Worm (Caenorhabditis elegans): ENCODE results near the gene trxr-1.

Gene trxr-1

DNA sequence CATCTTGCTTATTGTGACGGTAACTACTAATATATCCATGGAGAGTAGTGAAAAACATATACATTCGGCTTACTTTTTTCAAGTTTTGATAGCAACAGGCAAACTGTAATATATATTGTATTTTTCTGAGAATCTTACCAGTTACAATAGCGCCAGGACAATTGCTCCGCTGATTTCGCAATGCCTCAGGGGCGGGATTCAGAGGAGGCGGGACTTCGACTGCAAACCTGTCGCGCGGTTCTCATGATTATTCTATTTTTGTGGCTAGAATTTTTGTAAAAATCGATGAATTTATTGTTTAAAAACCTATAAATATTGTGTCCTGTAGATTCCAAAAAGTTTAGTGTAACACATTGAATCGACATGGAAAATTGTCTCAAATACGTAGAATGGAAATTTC lies 19.3 kb downstream of the trxr-1 start:
- TF ChIP-seq lsy-2 (tag; optimal IDR thresholded peaks at IDR 0.05): no peak
- peak; percentile 20 for TF ChIP-seq mes-2 (tag; optimal IDR thresholded peaks at IDR 0.05; ENCODE audit: poor library complexity, severe bottlenecking)
- no peak for TF ChIP-seq rbr-2 (tag; optimal IDR thresholded peaks at IDR 0.05)
- TF ChIP-seq dve-1 (tag; optimal IDR thresholded peaks at IDR 0.05; ENCODE audit: insufficient read depth): no peak
- no peak for TF ChIP-seq daf-16 (GFP tag; optimal IDR thresholded peaks at IDR 0.05)
- no peak for TF ChIP-seq daf-16 (tag; optimal IDR thresholded peaks at IDR 0.05)
- TF ChIP-seq arid-1 (GFP tag; conservative IDR thresholded peaks at IDR 0.05): no peak
- TF ChIP-seq lin-29 (GFP tag; IDR thresholded peaks at IDR 0.05): no peak
- TF ChIP-seq fkh-10 (GFP tag; optimal IDR thresholded peaks at IDR 0.05): peak; percentile 16
- TF ChIP-seq zfp-3 (GFP tag; conservative IDR thresholded peaks at IDR 0.05): no peak
- TF ChIP-seq F49E8.2 (tag; optimal IDR thresholded peaks at IDR 0.05; ENCODE audit: borderline replicate concordance): no peak
- no peak for TF ChIP-seq daf-19 (GFP tag; conservative IDR thresholded peaks at IDR 0.05)
- TF ChIP-seq Y48G9A.11 (GFP tag; IDR thresholded peaks at IDR 0.05): no peak
- no peak for TF ChIP-seq unc-130 (GFP tag; optimal IDR thresholded peaks at IDR 0.05)
- TF ChIP-seq tag-97 (GFP tag; IDR thresholded peaks at IDR 0.05): no peak
- TF ChIP-seq unc-62 (GFP tag; optimal IDR thresholded peaks at IDR 0.05 in 1 of 2): peak in 1 of 2 experiments; percentile 51
- TF ChIP-seq unc-62 (tag; optimal IDR thresholded peaks at IDR 0.05): no peak
- no peak for TF ChIP-seq nhr-48 (tag; optimal IDR thresholded peaks at IDR 0.05)
- no peak for TF ChIP-seq nhr-237 (tag; optimal IDR thresholded peaks at IDR 0.05)

DNA sequence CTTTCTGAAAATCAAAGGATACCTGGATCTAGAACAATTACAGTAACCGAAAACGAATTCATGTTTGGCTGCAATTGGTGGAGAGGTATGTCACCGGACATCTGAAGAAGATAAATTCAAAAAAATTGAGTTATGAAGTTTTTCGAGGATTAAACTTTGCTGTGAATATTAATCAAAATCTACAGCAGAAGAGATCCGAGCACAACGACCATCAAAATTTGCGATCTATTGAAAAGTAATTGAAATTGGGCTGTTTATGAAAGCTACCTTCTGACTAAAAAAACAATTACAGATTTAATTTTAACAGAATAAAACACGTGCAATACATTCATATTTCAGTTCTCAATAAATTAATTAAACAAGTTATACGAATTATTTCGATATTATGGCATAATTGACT lies 20.7 kb downstream of the trxr-1 start, which contains the start of gene C06G3.8:
TSS of gene C06G3.8 (minus strand) at position 101 of the 400 bp plus-strand sequence.
- TF ChIP-seq unc-130 (GFP tag; optimal IDR thresholded peaks at IDR 0.05) (no peak), skn-1 (tag; optimal IDR thresholded peaks at IDR 0.05) (no peak), dve-1 (tag; optimal IDR thresholded peaks at IDR 0.05; ENCODE audit: insufficient read depth) (no peak), gei-8 (GFP tag; optimal IDR thresholded peaks at IDR 0.05) (no peak)

DNA sequence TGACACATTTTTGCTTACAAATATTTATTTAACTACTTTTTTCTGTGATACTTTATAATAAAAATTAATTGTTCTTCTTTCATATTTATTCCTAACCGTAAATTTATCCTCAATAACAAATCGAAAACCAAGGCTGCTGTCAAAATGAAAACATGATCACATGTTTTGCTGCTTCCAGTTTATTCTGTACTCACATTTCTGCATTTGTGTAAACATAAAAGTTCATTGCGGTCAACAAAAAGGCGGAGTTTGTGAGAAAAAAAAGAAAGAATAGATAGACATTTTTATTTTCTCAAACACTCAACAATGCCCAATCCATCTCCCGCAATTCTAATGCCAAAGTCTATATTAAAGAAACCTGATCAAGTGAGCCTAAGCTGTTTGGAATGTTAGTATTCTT lies 24.1 kb downstream of the trxr-1 start, which contains the start of gene C06G3.3:
TSS of gene C06G3.3 (plus strand) at position 301 of the 400 bp plus-strand sequence.
- TF ChIP-seq lin-1 (GFP tag; IDR thresholded peaks at IDR 0.05) (no peak), aha-1 (tag) (peak; percentile 46)

DNA sequence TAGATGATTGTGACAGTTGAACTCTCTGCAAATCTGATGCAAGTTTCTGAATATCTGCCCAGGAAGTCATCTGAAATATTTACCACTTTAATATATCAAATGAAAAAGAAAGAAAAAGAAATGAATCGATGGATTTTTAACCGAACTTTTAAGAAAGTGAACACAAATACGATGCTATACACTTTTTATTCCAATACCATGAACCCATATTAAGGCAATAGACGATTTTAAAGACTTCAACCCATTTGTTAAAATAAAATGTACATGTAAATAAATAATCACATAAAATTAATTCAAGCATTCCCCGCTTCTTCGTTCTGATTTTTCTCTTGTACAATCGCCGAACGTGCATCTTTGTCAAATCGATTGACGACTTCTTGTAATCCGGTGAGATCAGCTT lies 25.0 kb downstream of the trxr-1 start, which contains the start of gene ufl-1:
TSS of gene ufl-1 (minus strand) at position 70 of the 400 bp plus-strand sequence.
- no peak for TF ChIP-seq nhr-41 (GFP tag; IDR thresholded peaks at IDR 0.05)
- TF ChIP-seq unc-62 (GFP tag; optimal IDR thresholded peaks at IDR 0.05 in 1 of 2): peak in 1 of 2 experiments; percentile 86
- no peak for TF ChIP-seq unc-62 (tag; optimal IDR thresholded peaks at IDR 0.05)
- no peak for TF ChIP-seq tag-97 (GFP tag; IDR thresholded peaks at IDR 0.05)
- no peak for TF ChIP-seq duxl-1 (tag; optimal IDR thresholded peaks at IDR 0.05; ENCODE audit: poor library complexity)

DNA sequence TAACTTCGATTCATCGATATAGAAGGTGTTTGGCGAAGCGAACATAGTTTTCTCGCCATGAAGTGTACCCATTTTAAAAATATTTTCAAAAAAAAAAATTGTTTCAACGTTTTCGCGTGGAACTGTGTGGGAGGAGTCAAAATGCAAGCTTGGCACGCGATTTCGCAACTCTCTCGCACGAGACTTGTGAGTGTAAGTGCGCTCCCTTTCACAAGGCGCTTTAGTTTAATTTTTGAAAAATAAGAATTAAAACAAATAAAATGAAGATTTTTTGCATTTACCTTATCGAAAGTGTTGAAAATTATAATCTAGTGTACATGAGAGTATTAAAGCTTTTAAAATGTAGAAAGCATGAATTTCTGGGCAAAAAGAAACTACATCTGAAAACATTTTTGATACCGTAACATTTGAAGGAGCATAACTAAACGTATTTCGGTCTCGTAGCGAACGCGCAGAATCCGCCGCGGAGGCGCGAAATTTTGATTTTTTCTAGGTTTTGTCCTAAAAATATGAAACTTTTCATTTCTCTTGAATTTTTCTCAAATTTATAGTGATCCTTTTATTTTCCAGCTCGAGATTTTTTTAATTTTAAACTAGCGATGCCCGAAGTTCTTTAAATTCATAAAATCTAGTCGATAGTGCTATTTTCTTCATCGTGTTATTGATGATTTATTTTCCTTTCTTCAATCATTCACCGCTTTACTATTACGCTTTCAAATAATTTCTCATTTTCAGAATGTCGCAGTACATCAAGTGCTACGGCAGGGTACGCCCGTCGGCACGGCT lies 27.9 kb downstream of the trxr-1 start, which contains the start of the genes cogc-2 and klp-18:
TSS of gene cogc-2 (minus strand) at position 105 of the 786 bp plus-strand sequence.
TSS of gene klp-18 (plus strand) at position 736 of the 786 bp plus-strand sequence.
- no peak for TF ChIP-seq tra-1 (GFP tag; IDR thresholded peaks at IDR 0.05)
- TF ChIP-seq egl-27 (tag; optimal IDR thresholded peaks at IDR 0.05): no peak
- TF ChIP-seq madf-9 (GFP tag; conservative IDR thresholded peaks at IDR 0.05): no peak
- 0 out of 2 replicates have a peak, but pooled peaks have one; percentile 8 for TF ChIP-seq arid-1 (GFP tag; conservative IDR thresholded peaks at IDR 0.05)
- peak; percentile 48; the same call in 1 of the 2 replicates for TF ChIP-seq ceh-20 (GFP tag; IDR thresholded peaks at IDR 0.05)
- TF ChIP-seq spr-3 (GFP tag; optimal IDR thresholded peaks at IDR 0.05): no peak
- peak; percentile 28 for TF ChIP-seq zip-2 (tag; optimal IDR thresholded peaks at IDR 0.05)
- peak; percentile 91 for TF ChIP-seq unc-130 (GFP tag; optimal IDR thresholded peaks at IDR 0.05)
- peak; percentile 86 for TF ChIP-seq nhr-6 (tag; optimal IDR thresholded peaks at IDR 0.05)
- TF ChIP-seq daf-12 (tag; optimal IDR thresholded peaks at IDR 0.05): no peak
- peak; percentile 20 for TF ChIP-seq nhr-11 (tag; optimal IDR thresholded peaks at IDR 0.05)
- no peak for TF ChIP-seq ztf-7 (tag; optimal IDR thresholded peaks at IDR 0.05)
- TF ChIP-seq ZK546.5 (tag; optimal IDR thresholded peaks at IDR 0.05): no peak
- peak; percentile 85 for TF ChIP-seq dve-1 (tag; optimal IDR thresholded peaks at IDR 0.05; ENCODE audit: insufficient read depth)
- peak; percentile 95 for TF ChIP-seq snpc-1.2 (GFP tag; IDR thresholded peaks at IDR 0.05)
- no peak for TF ChIP-seq jun-1 (tag; optimal IDR thresholded peaks at IDR 0.05)
- peak; percentile 95 for TF ChIP-seq dpl-1 (GFP tag; optimal IDR thresholded peaks at IDR 0.05)
- TF ChIP-seq dmd-6 (GFP tag; IDR thresholded peaks at IDR 0.05): peak; percentile 49
- TF ChIP-seq pha-4 (GFP tag; IDR thresholded peaks at IDR 0.05): peak; percentile 59; the same call in 1 of the 2 replicates
- TF ChIP-seq pha-4 (tag; optimal IDR thresholded peaks at IDR 0.05): peak; percentile 50
- TF ChIP-seq daf-19 (GFP tag; conservative IDR thresholded peaks at IDR 0.05): no peak
